Worm (Caenorhabditis elegans) whole organism, L4 larva: Measurements from ENCODE around the gene F17C11.2.

ENCODE experiments used
- jun-1 ChIP-seq: fragments of 150-350 bp; optimal IDR thresholded peaks from 2 replicates; lab custom pipeline; 2014; ENCODE audit warnings: missing biosample characterization, missing genetic modification reagents, missing genetic modification characterization
- lin-38 ChIP-seq: fragments of 200-800 bp; sonication (Bioruptor generic); IDR thresholded peaks from 2 replicates; pipeline ENCODE4 v1.3.6; 2022; ENCODE audit warnings: missing genetic modification reagents, missing genetic modification characterization, missing compliant biosample characterization

Gene F17C11.2

ce11 chrV:10991789-10992188 is 43.8 kb downstream of the F17C11.2 start, which contains the start of gene frpr-9:
Gene frpr-9, plus strand, starts transcription at chrV:10992089.
- TF ChIP-seq jun-1: no peak
- TF ChIP-seq lin-38 (GFP tag; lab: Robert Waterston, UW): no peak
- TF ChIP-seq, all 104 proteins: peak for 0
